Fruit fly (Drosophila melanogaster) whole organism: ENCODE measurements around the gene CSN1a.

Experiments
- CG8478 ChIP-seq: fragments of >200 bp; optimal IDR thresholded peaks from 2 replicates; lab custom pipeline; 2018; ENCODE audit warnings: inconsistent platforms
- Dll ChIP-seq: fragments of >200 bp; optimal IDR thresholded peaks from 2 replicates; lab custom pipeline; 2017
- psq ChIP-seq: fragments of >200 bp; optimal IDR thresholded peaks from 2 replicates; lab custom pipeline; 2017
- usp ChIP-seq: fragments of >200 bp; optimal IDR thresholded peaks from 2 replicates; lab custom pipeline; 2017; ENCODE audit warnings: missing biosample characterization, missing genetic modification characterization, mixed read lengths

DNA sequence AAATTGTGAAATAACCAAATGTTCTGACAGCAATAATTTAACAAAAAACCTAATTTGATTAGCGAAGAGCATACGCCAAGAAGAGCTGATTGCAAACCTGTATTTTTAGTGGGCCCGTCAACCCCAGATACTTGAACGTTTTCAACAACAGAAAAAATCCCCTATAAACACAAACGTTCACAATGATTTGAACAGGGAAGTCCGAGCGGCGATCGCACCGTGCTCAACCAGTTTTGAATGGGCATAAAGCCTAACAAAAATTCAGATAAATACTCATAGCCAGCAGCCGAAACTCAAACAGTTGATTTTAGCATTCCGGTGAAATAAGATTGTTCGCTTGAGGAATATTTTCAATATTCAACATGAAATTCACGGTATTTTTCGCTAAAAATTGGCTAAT is 49.1 kb upstream of the CSN1a start, which contains the start of gene CG34165:
- no peak for TF ChIP-seq CG8478 (lab: Kevin White, UChicago)
- TF ChIP-seq Dll (lab: Kevin White, UChicago), result no peak
- TF ChIP-seq psq (lab: Kevin White, UChicago), result no peak
- TF ChIP-seq usp (GFP tag; lab: Kevin White, UChicago), result no peak
